Fruit fly (Drosophila melanogaster): ENCODE measurements around the gene Rh6.

The Rh6 gene

DNA sequence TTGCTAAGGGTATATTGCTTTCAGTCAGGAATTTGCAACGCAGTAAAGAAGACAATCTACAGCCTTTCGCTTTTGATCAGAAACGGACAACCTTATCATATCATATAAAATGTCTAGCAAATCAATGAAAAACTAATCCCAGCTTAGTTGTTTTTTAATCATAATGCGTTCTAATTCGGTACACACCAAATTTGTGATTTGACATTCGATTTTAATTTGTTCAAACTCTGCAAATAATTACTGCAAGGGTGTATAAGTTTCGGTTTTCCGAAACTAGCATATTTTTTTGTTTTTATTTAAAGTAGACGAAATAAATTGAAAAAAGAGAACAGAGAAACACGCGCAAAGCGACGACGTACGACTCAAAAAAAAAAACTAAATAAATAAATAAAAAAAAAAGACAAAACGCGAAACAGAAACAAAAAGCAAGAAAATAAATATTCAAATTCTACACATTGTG lies 10.2 kb upstream of the Rh6 start (continued):
- no peak for TF ChIP-seq CG14667 (GFP tag; IDR thresholded peaks at IDR 0.05)
- TF ChIP-seq scrt (GFP tag; optimal IDR thresholded peaks at IDR 0.05): peak; percentile 62
- peak; percentile 38 for TF ChIP-seq az2 (GFP tag; optimal IDR thresholded peaks at IDR 0.05)
- TF ChIP-seq abd-A (tag; optimal IDR thresholded peaks at IDR 0.05): no peak
- peak; percentile 73; the same call in 1 of the 2 replicates for TF ChIP-seq lmd (GFP tag; IDR thresholded peaks at IDR 0.05)
- no peak for TF ChIP-seq dmrt11E (tag; optimal IDR thresholded peaks at IDR 0.05)
- TF ChIP-seq CG17385 (GFP tag; optimal IDR thresholded peaks at IDR 0.05): peak; percentile 15
- TF ChIP-seq p53 (GFP tag; optimal IDR thresholded peaks at IDR 0.05): no peak
- TF ChIP-seq CG7928 (GFP tag; optimal IDR thresholded peaks at IDR 0.05): peak; percentile 6
- TF ChIP-seq Awh (GFP tag; IDR thresholded peaks at IDR 0.05): no peak
- no peak for TF ChIP-seq onecut (GFP tag; IDR thresholded peaks at IDR 0.05)
- TF ChIP-seq tna (GFP tag; IDR thresholded peaks at IDR 0.05; ENCODE audit: partially characterized antibody): no peak
- peak; percentile 32 for TF ChIP-seq CG12659 (GFP tag; optimal IDR thresholded peaks at IDR 0.05)
- TF ChIP-seq crol (GFP tag; IDR thresholded peaks at IDR 0.05): no peak
- peak; percentile 48 for TF ChIP-seq Fer3 (tag; optimal IDR thresholded peaks at IDR 0.05)
- TF ChIP-seq Six4 (GFP tag; optimal IDR thresholded peaks at IDR 0.05): no peak
- TF ChIP-seq CG13296 (GFP tag; optimal IDR thresholded peaks at IDR 0.05): peak; percentile 20
- peak in 1 of 2 experiments; percentile 46 for TF ChIP-seq Pdp1 (GFP tag; optimal IDR thresholded peaks at IDR 0.05)
- peak; percentile 68; the same call in 1 of the 3 replicates for TF ChIP-seq dysf (GFP tag; IDR thresholded peaks at IDR 0.05)
- TF ChIP-seq CG17829 (tag; optimal IDR thresholded peaks at IDR 0.05): peak; percentile 10
- peak; percentile 51 for TF ChIP-seq Bteb2 (GFP tag; optimal IDR thresholded peaks at IDR 0.05)
- TF ChIP-seq kah (GFP tag; optimal IDR thresholded peaks at IDR 0.05): no peak
- peak; percentile 6 for TF ChIP-seq sqz (GFP tag; optimal IDR thresholded peaks at IDR 0.05)
- TF ChIP-seq dan (GFP tag; IDR thresholded peaks at IDR 0.05): no peak
- peak; percentile 30 for TF ChIP-seq sug (tag; optimal IDR thresholded peaks at IDR 0.05)
- no peak for TF ChIP-seq chinmo (GFP tag; IDR thresholded peaks at IDR 0.05; ENCODE audit: partially characterized antibody)
- peak; percentile 37 for TF ChIP-seq Ada2b (GFP tag; IDR thresholded peaks at IDR 0.05)
- TF ChIP-seq Rfx (GFP tag; IDR thresholded peaks at IDR 0.05): peak; percentile 76
- no peak for TF ChIP-seq cato (GFP tag; optimal IDR thresholded peaks at IDR 0.05; ENCODE audit: borderline replicate concordance)
- no peak for TF ChIP-seq Bdp1 (GFP tag; optimal IDR thresholded peaks at IDR 0.05)
- peak; percentile 32 for TF ChIP-seq pho (GFP tag; optimal IDR thresholded peaks at IDR 0.05)

DNA sequence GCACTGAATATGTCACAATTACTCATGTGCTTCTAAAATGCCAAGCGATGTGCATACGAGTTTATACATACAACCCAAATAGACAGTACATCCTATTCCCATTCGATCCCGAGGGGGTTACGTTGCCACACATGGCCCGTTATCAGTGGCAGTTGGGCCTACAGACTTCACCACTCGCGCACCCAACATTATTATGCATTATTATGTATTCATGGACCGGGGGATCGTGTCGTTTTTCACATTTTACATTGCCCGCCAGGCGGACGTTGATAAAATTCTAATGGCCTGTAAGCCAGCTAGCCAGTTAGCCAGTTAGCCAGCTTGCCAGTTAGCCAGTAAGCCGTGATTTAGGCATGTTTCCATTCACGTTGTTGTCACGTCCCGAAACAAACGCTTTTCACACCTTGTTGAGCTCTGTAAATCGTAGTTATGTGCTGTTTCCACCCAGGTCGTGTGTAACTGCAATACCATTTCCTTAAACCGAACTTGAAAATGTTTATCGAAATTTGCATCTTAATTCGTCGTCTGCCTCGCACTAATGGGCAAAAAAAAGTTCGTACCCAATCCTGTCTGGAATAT lies 9.5 kb upstream of the Rh6 start:
- TF ChIP-seq pho (GFP tag; optimal IDR thresholded peaks at IDR 0.05) (no peak), caup (GFP tag; optimal IDR thresholded peaks at IDR 0.05; ENCODE audit: severe bottlenecking) (no peak), CG3726 (GFP tag; IDR thresholded peaks at IDR 0.05) (no peak), peb (GFP tag; IDR thresholded peaks at IDR 0.05) (no peak), gfzf (GFP tag; optimal IDR thresholded peaks at IDR 0.05) (no peak), knrl (GFP tag; IDR thresholded peaks at IDR 0.05; ENCODE audit: partially characterized antibody) (no peak), CG1792 (GFP tag; optimal IDR thresholded peaks at IDR 0.05) (no peak), Vsx1 (GFP tag; optimal IDR thresholded peaks at IDR 0.05) (no peak), otp (GFP tag; IDR thresholded peaks at IDR 0.05) (no peak), ssp (GFP tag; IDR thresholded peaks at IDR 0.05) (peak; percentile 40; the same call in 1 of the 2 replicates), Xbp1 (GFP tag; optimal IDR thresholded peaks at IDR 0.05) (no peak), Bgb (GFP tag; IDR thresholded peaks at IDR 0.05; ENCODE audit: partially characterized antibody) (no peak), sd (tag; optimal IDR thresholded peaks at IDR 0.05) (no peak), stc (GFP tag; IDR thresholded peaks at IDR 0.05) (no peak), CG33213 (GFP tag; optimal IDR thresholded peaks at IDR 0.05) (no peak), kni (GFP tag; optimal IDR thresholded peaks at IDR 0.05) (peak; percentile 80), CG15269 (tag; optimal IDR thresholded peaks at IDR 0.05) (no peak), Neu2 (GFP tag; optimal IDR thresholded peaks at IDR 0.05; ENCODE audit: borderline replicate concordance) (no peak), so (GFP tag; IDR thresholded peaks at IDR 0.05) (no peak), Hr51 (GFP tag; optimal IDR thresholded peaks at IDR 0.05) (no peak), bcd (GFP tag; optimal IDR thresholded peaks at IDR 0.05) (no peak)
